Worm (Caenorhabditis elegans): ENCODE results near the gene sdz-12.
A peak's percentile ranks its signal among the peaks of the same experiment; 100 is the strongest.

The sdz-12 gene

DNA sequence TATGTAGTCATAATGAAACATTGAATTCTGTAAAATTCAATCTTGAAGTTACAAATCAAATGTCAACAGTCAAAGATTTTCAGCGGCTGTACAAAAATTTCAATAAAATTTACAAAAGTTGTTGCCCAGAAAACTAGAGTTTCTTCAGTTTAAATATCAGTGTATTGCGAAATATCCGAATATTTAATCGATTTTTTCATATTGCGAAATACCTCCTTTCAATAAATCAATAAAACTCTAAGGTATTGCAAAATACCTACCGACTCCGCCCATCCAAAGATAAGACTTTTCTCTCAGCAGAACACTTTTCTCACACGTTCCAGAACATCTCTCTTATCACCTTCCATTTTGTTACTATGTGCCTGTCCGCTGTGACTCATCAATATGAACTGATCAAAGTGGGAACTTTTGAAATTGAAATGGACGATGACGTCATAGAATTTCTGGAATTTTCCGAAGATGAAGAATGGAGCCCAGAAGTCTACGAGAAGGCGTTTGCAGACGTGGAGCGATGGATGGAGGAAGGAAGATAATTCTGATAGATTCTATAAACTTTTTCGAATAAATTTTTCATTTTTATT lies 47.0 kb downstream of the sdz-12 start:
- TF ChIP-seq efl-1 (optimal IDR thresholded peaks at IDR 0.05) (no peak), efl-1 (GFP tag; optimal IDR thresholded peaks at IDR 0.05 in 1 of 2) (peak in 1 of 2 experiments; percentile 78), sptf-1 (tag; optimal IDR thresholded peaks at IDR 0.05) (no peak), snpc-4 (tag; optimal IDR thresholded peaks at IDR 0.05) (no peak), skn-1 (tag; optimal IDR thresholded peaks at IDR 0.05) (peak; percentile 17), mef-2 (tag; optimal IDR thresholded peaks at IDR 0.05) (no peak), zip-4 (GFP tag; optimal IDR thresholded peaks at IDR 0.05) (peak; percentile 47), fkh-10 (GFP tag; optimal IDR thresholded peaks at IDR 0.05) (no peak)

DNA sequence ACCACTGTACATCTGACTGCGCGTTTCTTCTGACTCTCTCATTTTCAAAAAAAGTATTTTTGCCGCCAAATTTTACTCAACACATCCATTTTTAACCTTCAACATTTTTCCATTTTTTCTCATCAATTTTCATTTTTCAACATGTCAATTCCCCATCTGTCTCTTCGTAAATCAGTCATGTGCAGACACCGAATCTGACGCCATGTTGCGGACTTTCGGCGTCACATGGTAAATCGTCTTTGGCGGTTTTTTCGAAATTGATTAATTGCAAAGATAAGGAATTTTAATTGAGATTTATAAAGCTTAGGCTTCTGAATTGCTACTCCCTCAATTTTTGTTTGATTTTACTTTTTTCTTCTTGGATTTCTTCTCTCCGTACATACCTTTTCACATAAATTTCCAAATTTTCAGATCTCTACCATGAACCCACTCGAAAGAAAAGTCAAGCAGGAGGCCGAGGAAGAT lies 48.8 kb downstream of the sdz-12 start, which contains the start of gene F19B10.1:
F19B10.1 (plus strand) TSS at position 415 of the 465 bp plus-strand sequence.
- TF ChIP-seq elt-2 (tag; optimal IDR thresholded peaks at IDR 0.05) (peak; percentile 50), ceh-82 (tag; optimal IDR thresholded peaks at IDR 0.05) (peak in 1 of 3 experiments; percentile 55), unc-86 (tag; optimal IDR thresholded peaks at IDR 0.05) (peak; percentile 15), rnt-1 (tag; optimal IDR thresholded peaks at IDR 0.05) (peak; percentile 77), xbp-1 (tag; optimal IDR thresholded peaks at IDR 0.05) (peak; percentile 68), skn-1 (tag; optimal IDR thresholded peaks at IDR 0.05) (peak; percentile 67), dsc-1 (tag; optimal IDR thresholded peaks at IDR 0.05) (peak; percentile 60), ets-5 (GFP tag; IDR thresholded peaks at IDR 0.05) (no peak), hlh-4 (tag; optimal IDR thresholded peaks at IDR 0.05) (no peak), F16B12.6 (tag; optimal IDR thresholded peaks at IDR 0.05) (peak; percentile 97), C04F5.9 (tag; optimal IDR thresholded peaks at IDR 0.05) (peak; percentile 60), aha-1 (tag; optimal IDR thresholded peaks at IDR 0.05) (no peak), blmp-1 (tag; optimal IDR thresholded peaks at IDR 0.05) (peak; percentile 79), pax-3 (tag; optimal IDR thresholded peaks at IDR 0.05) (no peak), grh-1 (GFP tag; IDR thresholded peaks at IDR 0.05) (0 out of 2 replicates have a peak, but pooled peaks have one; percentile 20), nhr-76 (tag; optimal IDR thresholded peaks at IDR 0.05) (no peak), ces-1 (GFP tag; optimal IDR thresholded peaks at IDR 0.05) (no peak), ceh-8 (GFP tag; optimal IDR thresholded peaks at IDR 0.05) (no peak), mab-9 (GFP tag; IDR thresholded peaks at IDR 0.05) (0 out of 2 replicates have a peak, but pooled peaks have one; percentile 23), jun-1 (tag; optimal IDR thresholded peaks at IDR 0.05) (peak; percentile 11), hlh-17 (GFP tag; optimal IDR thresholded peaks at IDR 0.05; ENCODE audit: borderline replicate concordance) (no peak), efl-1 (optimal IDR thresholded peaks at IDR 0.05) (peak; percentile 74 to 94), efl-1 (GFP tag; optimal IDR thresholded peaks at IDR 0.05 in 1 of 2) (peak; percentile 93 to 99), lsy-2 (tag; optimal IDR thresholded peaks at IDR 0.05) (peak; percentile 86 to 87), pag-3 (tag; optimal IDR thresholded peaks at IDR 0.05; ENCODE audit: borderline replicate concordance, insufficient read depth) (peak; percentile 20), mdl-1 (tag; optimal IDR thresholded peaks at IDR 0.05) (peak in 1 of 2 experiments; percentile 93), nhr-90 (tag; optimal IDR thresholded peaks at IDR 0.05; ENCODE audit: poor library complexity) (peak; percentile 82), elt-3 (tag; optimal IDR thresholded peaks at IDR 0.05) (peak in 3 of 6 experiments; percentile 62 to 95 (median 85)), unc-30 (tag; optimal IDR thresholded peaks at IDR 0.05) (no peak), lin-15B (tag; optimal IDR thresholded peaks at IDR 0.05) (peak; percentile 52), hpl-2 (GFP tag; optimal IDR thresholded peaks at IDR 0.05) (no peak), dpl-1 (GFP tag; optimal IDR thresholded peaks at IDR 0.05) (peak; percentile 88 to 95 (median 94)), nhr-71 (tag; optimal IDR thresholded peaks at IDR 0.05) (peak; percentile 85), sox-4 (tag; optimal IDR thresholded peaks at IDR 0.05) (no peak), swsn-7 (tag; optimal IDR thresholded peaks at IDR 0.05) (peak; percentile 65), fos-1 (tag; optimal IDR thresholded peaks at IDR 0.05) (no peak), zip-4 (GFP tag; optimal IDR thresholded peaks at IDR 0.05) (peak; percentile 6), snpc-4 (tag; optimal IDR thresholded peaks at IDR 0.05) (peak; percentile 68), zag-1 (tag; optimal IDR thresholded peaks at IDR 0.05) (no peak), C16A3.4 (tag; optimal IDR thresholded peaks at IDR 0.05) (peak; percentile 86), nhr-237 (tag; optimal IDR thresholded peaks at IDR 0.05) (no peak), nhr-84 (tag; optimal IDR thresholded peaks at IDR 0.05) (no peak), lin-39 (tag; optimal IDR thresholded peaks at IDR 0.05) (peak; percentile 73), unc-130 (tag; optimal IDR thresholded peaks at IDR 0.05) (peak; percentile 94), mef-2 (tag; optimal IDR thresholded peaks at IDR 0.05) (no peak), unc-98 (GFP tag; IDR thresholded peaks at IDR 0.05) (no peak), vab-15 (tag; optimal IDR thresholded peaks at IDR 0.05) (peak; percentile 49)

Measured in whole organism, L1 larva.